Worm (Caenorhabditis elegans) whole organism, L4/young adult: ENCODE measurements around the gene F09F9.5.

Source experiments
- W03F9.2 ChIP-seq: fragments of 150-350 bp; optimal IDR thresholded peaks from 2 replicates; lab custom pipeline; 2014; ENCODE audit warnings: missing biosample characterization, missing genetic modification characterization
- dao-5 ChIP-seq: sonication (generic microtip); optimal IDR thresholded peaks from 2 replicates; lab custom pipeline; 2016; ENCODE audit warnings: missing genotype, missing genetic modification characterization, moderate library complexity, missing compliant biosample characterization
- him-1 ChIP-seq: sonication (generic microtip); optimal IDR thresholded peaks from 2 replicates; lab custom pipeline; 2016; ENCODE audit warnings: missing genotype, missing genetic modification reagents, missing genetic modification characterization, missing compliant biosample characterization

DNA sequence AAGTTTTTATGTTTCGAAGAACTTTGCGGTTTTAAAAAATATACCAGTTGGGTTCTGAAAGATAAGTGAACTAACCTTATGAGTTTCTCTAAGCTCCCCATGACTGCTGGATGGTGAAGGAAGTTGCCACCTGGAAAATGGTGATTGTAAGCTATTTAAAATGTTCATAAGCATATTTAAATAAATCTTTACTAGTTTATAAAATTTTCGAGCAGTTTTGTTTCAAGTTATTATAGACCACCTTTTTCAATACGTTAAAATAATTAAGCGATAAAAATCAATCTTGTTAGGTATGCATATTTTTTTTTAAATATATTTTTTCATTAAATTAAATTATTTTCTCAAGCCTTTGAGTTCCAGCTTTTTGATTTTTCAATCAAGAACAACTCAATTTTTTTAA, 38.5 kb upstream of the F09F9.5 start, which contains the start of gene T06F4.1:
- no peak for TF ChIP-seq dao-5 (tag; lab: Kevin White, UChicago)
- TF ChIP-seq him-1 (tag; lab: Kevin White, UChicago): no peak
- no peak for TF ChIP-seq W03F9.2 (tag; lab: Kevin White, UChicago)
